Fruit fly (Drosophila melanogaster) whole organism, embryonic: ENCODE data around the gene SMC3.

Source experiments
- Aef1 ChIP-seq: fragments of 200-800 bp; sonication (Bioruptor generic); IDR thresholded peaks from 3 replicates; pipeline ENCODE4 v1.3.6; 2022; ENCODE audit warnings: missing biosample characterization, missing genetic modification characterization
- Atf6 ChIP-seq: fragments of 200-800 bp; sonication (Bioruptor generic); IDR thresholded peaks from 2 replicates; pipeline ENCODE4 v1.3.6; 2022; ENCODE audit warnings: missing biosample characterization, missing genetic modification characterization
- CG11085 ChIP-seq: fragments of 200-800 bp; sonication (Bioruptor generic); IDR thresholded peaks from 2 replicates; pipeline ENCODE4 v1.3.6; 2022; ENCODE audit warnings: missing biosample characterization, missing genetic modification characterization
- CG11696 ChIP-seq: fragments of 200-800 bp; sonication (Bioruptor generic); IDR thresholded peaks from 2 replicates; pipeline ENCODE4 v1.3.6; 2022; ENCODE audit warnings: missing biosample characterization, missing genetic modification characterization
- CG12659 ChIP-seq: fragments of 200-800 bp; sonication (Bioruptor generic); optimal IDR thresholded peaks from 3 replicates; lab custom pipeline; 2017; ENCODE audit warnings: mild to moderate bottlenecking, missing biosample characterization, missing genetic modification reagents, missing genetic modification characterization
- CG13123 ChIP-seq: fragments of 200-800 bp; sonication (Bioruptor generic); optimal IDR thresholded peaks from 2 replicates; lab custom pipeline; 2016; ENCODE audit warnings: missing biosample characterization, missing genetic modification characterization
- CG13424 ChIP-seq: fragments of 200-800 bp; sonication (Bioruptor generic); optimal IDR thresholded peaks from 2 replicates; lab custom pipeline; 2019; ENCODE audit warnings: missing biosample characterization, mild to moderate bottlenecking, missing genetic modification characterization, moderate library complexity
- CG13775 ChIP-seq: fragments of 200-800 bp; sonication (Bioruptor generic); optimal IDR thresholded peaks from 3 replicates; lab custom pipeline; 2017; ENCODE audit warnings: missing biosample characterization, mild to moderate bottlenecking, missing genetic modification characterization
- CG14050 ChIP-seq: fragments of 200-800 bp; sonication (Bioruptor generic); IDR thresholded peaks from 3 replicates; pipeline ENCODE4 v1.3.6; 2022; ENCODE audit warnings: missing biosample characterization, missing genetic modification characterization
- CG14710 ChIP-seq: fragments of 200-800 bp; sonication (Bioruptor generic); optimal IDR thresholded peaks from 3 replicates; lab custom pipeline; 2019; ENCODE audit warnings: missing biosample characterization, mild to moderate bottlenecking, missing genetic modification characterization, moderate library complexity
- CG15269 ChIP-seq: fragments of 200-800 bp; sonication (Bioruptor generic); optimal IDR thresholded peaks from 2 replicates; lab custom pipeline; 2018; ENCODE audit warnings: missing biosample characterization, mild to moderate bottlenecking, missing genetic modification characterization, moderate library complexity
- CG16779 ChIP-seq: fragments of 200-800 bp; sonication (Bioruptor generic); IDR thresholded peaks from 2 replicates; pipeline ENCODE4 v1.3.6; 2022; ENCODE audit warnings: missing biosample characterization, missing genetic modification characterization
- CG17328 ChIP-seq: fragments of 200-800 bp; sonication (Bioruptor generic); IDR thresholded peaks from 2 replicates; pipeline ENCODE4 v1.3.6; 2022; ENCODE audit warnings: missing biosample characterization, missing genetic modification characterization
- CG30020 ChIP-seq: fragments of 200-800 bp; optimal IDR thresholded peaks from 2 replicates; lab custom pipeline; 2019; ENCODE audit warnings: missing biosample characterization, mild to moderate bottlenecking, missing genetic modification characterization, moderate library complexity
- CG31388 ChIP-seq: fragments of 200-800 bp; sonication (Bioruptor generic); optimal IDR thresholded peaks from 2 replicates; lab custom pipeline; 2016; ENCODE audit warnings: missing biosample characterization, missing genetic modification characterization
- CG31441 ChIP-seq: fragments of 200-800 bp; sonication (Bioruptor generic); IDR thresholded peaks from 2 replicates; pipeline ENCODE4 v1.3.6; 2022; ENCODE audit warnings: missing biosample characterization, missing genetic modification characterization
- CG5245 ChIP-seq: fragments of 200-800 bp; sonication (Bioruptor generic); optimal IDR thresholded peaks from 3 replicates; lab custom pipeline; 2016; ENCODE audit warnings: missing biosample characterization, missing genetic modification characterization
- CG6683 ChIP-seq: fragments of 200-800 bp; sonication (Bioruptor generic); optimal IDR thresholded peaks from 2 replicates; lab custom pipeline; 2017; ENCODE audit warnings: missing biosample characterization, mild to moderate bottlenecking, missing genetic modification characterization, missing genetic modification reagents
- CG6854 ChIP-seq: fragments of 200-800 bp; sonication (Bioruptor generic); optimal IDR thresholded peaks from 3 replicates; lab custom pipeline; 2017; ENCODE audit warnings: missing biosample characterization, mild to moderate bottlenecking, missing genetic modification characterization
- CG7963 ChIP-seq: fragments of 200-800 bp; sonication (Bioruptor generic); IDR thresholded peaks from 3 replicates; pipeline ENCODE4 v1.3.6; 2022; ENCODE audit warnings: missing biosample characterization, missing genetic modification characterization; ENCODE audit not compliant: partially characterized antibody
- CG8281 ChIP-seq: fragments of 200-800 bp; sonication (Bioruptor generic); optimal IDR thresholded peaks from 2 replicates; lab custom pipeline; 2018; ENCODE audit warnings: missing biosample characterization, mild to moderate bottlenecking, missing genetic modification characterization, moderate library complexity
- CG9215 ChIP-seq: fragments of 200-800 bp; sonication (Bioruptor generic); IDR thresholded peaks from 2 replicates; pipeline ENCODE4 v1.3.6; 2022; ENCODE audit warnings: missing biosample characterization, missing genetic modification characterization
- CrebB ChIP-seq: fragments of 200-800 bp; sonication (Bioruptor generic); optimal IDR thresholded peaks from 3 replicates; lab custom pipeline; 2018; ENCODE audit warnings: missing biosample characterization, mild to moderate bottlenecking, missing genetic modification characterization
- D19A ChIP-seq: fragments of 200-800 bp; optimal IDR thresholded peaks from 3 replicates; lab custom pipeline; 2019; ENCODE audit warnings: missing biosample characterization, mild to moderate bottlenecking, missing genetic modification characterization, moderate library complexity
- Dek ChIP-seq: fragments of 200-800 bp; sonication (Bioruptor generic); optimal IDR thresholded peaks from 3 replicates; lab custom pipeline; 2019; ENCODE audit warnings: missing biosample characterization, mild to moderate bottlenecking, missing genetic modification characterization, moderate library complexity
- Elba2 ChIP-seq: fragments of 200-800 bp; sonication (Bioruptor generic); optimal IDR thresholded peaks from 3 replicates; lab custom pipeline; 2016; ENCODE audit warnings: missing biosample characterization, missing genetic modification characterization
- HmgZ ChIP-seq: fragments of 200-800 bp; sonication (Bioruptor generic); optimal IDR thresholded peaks from 2 replicates; lab custom pipeline; 2018; ENCODE audit warnings: missing biosample characterization, mild to moderate bottlenecking, missing genetic modification characterization
- Lpt ChIP-seq: fragments of >200 bp; optimal IDR thresholded peaks from 2 replicates; lab custom pipeline; 2018; ENCODE audit warnings: missing biosample characterization, missing genetic modification characterization
- MESR4 ChIP-seq: fragments of 200-800 bp; sonication (Bioruptor generic); optimal IDR thresholded peaks from 2 replicates; lab custom pipeline; 2018; ENCODE audit warnings: missing biosample characterization, mild to moderate bottlenecking, missing genetic modification characterization, moderate library complexity
- NC2α ChIP-seq: fragments of 200-800 bp; sonication (Bioruptor generic); optimal IDR thresholded peaks from 2 replicates; lab custom pipeline; 2016; ENCODE audit warnings: missing biosample characterization, missing genetic modification characterization
- Ptx1 ChIP-seq: fragments of 200-800 bp; sonication (Bioruptor generic); IDR thresholded peaks from 2 replicates; pipeline ENCODE4 v1.3.6; 2022; ENCODE audit warnings: missing biosample characterization, missing genetic modification characterization
- Sry-β ChIP-seq: fragments of 200-800 bp; sonication (Bioruptor generic); optimal IDR thresholded peaks from 2 replicates; lab custom pipeline; 2018; ENCODE audit warnings: missing biosample characterization, mild to moderate bottlenecking, missing genetic modification characterization, moderate library complexity
- Ssrp ChIP-seq: fragments of 200-800 bp; sonication (Bioruptor generic); optimal IDR thresholded peaks from 2 replicates; lab custom pipeline; 2018; ENCODE audit warnings: missing biosample characterization, mild to moderate bottlenecking, missing genetic modification characterization, moderate library complexity
- Tbp ChIP-seq: fragments of >200 bp; optimal IDR thresholded peaks from 2 replicates; lab custom pipeline; 2018; ENCODE audit warnings: missing biosample characterization, missing genetic modification characterization
- Vsx1 ChIP-seq: fragments of 200-800 bp; sonication (Bioruptor generic); optimal IDR thresholded peaks from 2 replicates; lab custom pipeline; 2017; ENCODE audit warnings: missing biosample characterization, mild to moderate bottlenecking, missing genetic modification characterization, missing genetic modification reagents
- abd-A ChIP-seq: fragments of 200-800 bp; sonication (Bioruptor generic); optimal IDR thresholded peaks from 3 replicates; lab custom pipeline; 2019; ENCODE audit warnings: missing biosample characterization, mild to moderate bottlenecking, missing genetic modification characterization, moderate library complexity
- aop ChIP-seq: fragments of 200-800 bp; sonication (Bioruptor generic); IDR thresholded peaks from 2 replicates; pipeline ENCODE4 v1.3.6; 2022; ENCODE audit warnings: missing biosample characterization, missing genetic modification characterization
- az2 ChIP-seq: fragments of 200-800 bp; sonication (Bioruptor generic); optimal IDR thresholded peaks from 3 replicates; lab custom pipeline; 2016; ENCODE audit warnings: missing biosample characterization, missing genetic modification characterization
- bigmax ChIP-seq: fragments of 200-800 bp; sonication (Bioruptor generic); optimal IDR thresholded peaks from 2 replicates; lab custom pipeline; 2018; ENCODE audit warnings: missing biosample characterization, mild to moderate bottlenecking, missing genetic modification characterization
- dysf ChIP-seq: fragments of 200-800 bp; sonication (Bioruptor generic); IDR thresholded peaks from 3 replicates; pipeline ENCODE4 v1.3.6; 2022; ENCODE audit warnings: missing biosample characterization, missing genetic modification characterization
- fu2 ChIP-seq: fragments of 200-800 bp; sonication (Bioruptor generic); optimal IDR thresholded peaks from 2 replicates; lab custom pipeline; 2016; ENCODE audit warnings: missing biosample characterization, missing genetic modification characterization
- ham ChIP-seq: fragments of 200-800 bp; sonication (Bioruptor generic); IDR thresholded peaks from 2 replicates; pipeline ENCODE4 v1.3.6; 2022; ENCODE audit warnings: missing biosample characterization, missing genetic modification characterization
- her ChIP-seq: fragments of 200-800 bp; sonication (Bioruptor generic); optimal IDR thresholded peaks from 2 replicates; lab custom pipeline; 2016; ENCODE audit warnings: missing biosample characterization, missing genetic modification characterization
- lola ChIP-seq, 3 experiments: fragments of >200 bp in 2 of 3; fragments of 200-800 bp in 1 of 3; sonication (Bioruptor generic) in 1 of 3; optimal IDR thresholded peaks; 2 replicates each; lab custom pipeline; 2017 to 2019; ENCODE audit warnings: missing biosample characterization in 3 of 3, missing genetic modification characterization in 3 of 3, mild to moderate bottlenecking in 1 of 3, moderate library complexity in 1 of 3
- maf-S ChIP-seq: fragments of 200-800 bp; sonication (Bioruptor generic); optimal IDR thresholded peaks from 2 replicates; lab custom pipeline; 2016; ENCODE audit warnings: missing biosample characterization, missing genetic modification characterization
- mam ChIP-seq: fragments of 200-800 bp; sonication (Bioruptor generic); optimal IDR thresholded peaks from 3 replicates; lab custom pipeline; 2016; ENCODE audit warnings: missing biosample characterization, missing genetic modification characterization
- nau ChIP-seq: fragments of 200-800 bp; sonication (Bioruptor generic); optimal IDR thresholded peaks from 3 replicates; lab custom pipeline; 2017; ENCODE audit warnings: missing biosample characterization, mild to moderate bottlenecking, missing genetic modification characterization, missing genetic modification reagents
- p53 ChIP-seq: fragments of 200-800 bp; sonication (Bioruptor generic); optimal IDR thresholded peaks from 2 replicates; lab custom pipeline; 2016; ENCODE audit warnings: missing biosample characterization, missing genetic modification characterization
- ro ChIP-seq: fragments of 200-800 bp; sonication (Bioruptor generic); IDR thresholded peaks from 2 replicates; pipeline ENCODE4 v1.3.6; 2022; ENCODE audit warnings: missing biosample characterization, missing genetic modification characterization
- salm ChIP-seq: fragments of 200-800 bp; sonication (Bioruptor generic); optimal IDR thresholded peaks from 2 replicates; lab custom pipeline; 2018; ENCODE audit warnings: missing biosample characterization, mild to moderate bottlenecking, missing genetic modification characterization
- slou ChIP-seq: fragments of 200-800 bp; sonication (Bioruptor generic); optimal IDR thresholded peaks from 3 replicates; lab custom pipeline; 2016; ENCODE audit warnings: missing biosample characterization, missing genetic modification characterization
- trem ChIP-seq: fragments of 200-800 bp; optimal IDR thresholded peaks from 3 replicates; lab custom pipeline; 2019; ENCODE audit warnings: missing biosample characterization, mild to moderate bottlenecking, missing genetic modification characterization, moderate library complexity
- usp ChIP-seq: fragments of >200 bp; optimal IDR thresholded peaks from 2 replicates; lab custom pipeline; 2017; ENCODE audit warnings: missing biosample characterization, missing genetic modification characterization

The SMC3 gene

DNA sequence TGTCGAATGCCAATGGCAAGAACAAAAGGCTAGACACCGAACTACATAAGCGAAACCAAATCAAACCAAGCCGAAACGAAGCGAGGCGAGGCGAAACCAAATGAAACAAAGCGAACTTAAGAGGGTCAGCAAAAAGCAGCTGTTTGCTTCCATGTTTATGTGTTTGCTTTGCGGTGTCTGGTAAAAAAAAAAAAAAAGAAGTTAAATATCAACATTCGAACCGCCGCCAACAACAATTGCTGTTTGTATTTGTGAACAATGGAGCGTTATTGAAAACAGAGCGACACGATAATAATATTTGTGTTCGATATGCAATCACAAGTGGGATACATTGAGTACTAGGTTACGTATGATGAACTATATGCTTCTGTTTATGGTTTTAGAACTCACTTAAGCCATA, 19.6 kb downstream of the SMC3 start (continued):
- TF ChIP-seq aop (no peak), salm (tag; lab: Kevin White, UChicago) (no peak), Vsx1 (peak; percentile 63), CG11085 (no peak), Atf6 (peak; percentile 77), CG5245 (GFP tag; lab: Kevin White, UChicago) (no peak), slou (GFP tag; lab: Kevin White, UChicago) (no peak), D19A (no peak), CrebB (tag; lab: Kevin White, UChicago) (peak; percentile 50), CG8281 (tag; lab: Kevin White, UChicago) (no peak), HmgZ (tag; lab: Kevin White, UChicago) (no peak), CG14710 (no peak), Lpt (GFP tag; lab: Kevin White, UChicago) (no peak), CG6854 (peak; percentile 1), nau (GFP tag; lab: Kevin White, UChicago) (peak; percentile 30), ham (GFP tag; lab: Robert Waterston, UW) (no peak), CG16779 (no peak), CG6683 (GFP tag; lab: Kevin White, UChicago) (no peak), Elba2 (GFP tag; lab: Kevin White, UChicago) (no peak), Sry-β (GFP tag; lab: Kevin White, UChicago) (no peak), bigmax (GFP tag; lab: Kevin White, UChicago) (no peak), dysf (no peak; the same call in 2 of the 3 replicates), Ptx1 (GFP tag; lab: Robert Waterston, UW) (no peak), CG30020 (tag; lab: Kevin White, UChicago) (no peak), CG31388 (GFP tag; lab: Kevin White, UChicago) (no peak), Aef1 (GFP tag; lab: Robert Waterston, UW) (no peak), Ssrp (tag; lab: Kevin White, UChicago) (no peak), mam (no peak), her (GFP tag; lab: Kevin White, UChicago) (peak; percentile 20), fu2 (no peak), CG14050 (GFP tag; lab: Robert Waterston, UW) (no peak), NC2α (GFP tag; lab: Kevin White, UChicago) (no peak), CG12659 (GFP tag; lab: Kevin White, UChicago) (no peak), CG9215 (GFP tag; lab: Robert Waterston, UW) (no peak), lola (GFP tag; optimal IDR thresholded peaks at IDR 0.05; lab: Kevin White, UChicago) (no peak), maf-S (GFP tag; lab: Kevin White, UChicago) (no peak), Dek (tag; lab: Kevin White, UChicago) (no peak), CG31441 (no peak), CG13424 (tag; lab: Kevin White, UChicago) (peak; percentile 13), CG13123 (GFP tag; lab: Kevin White, UChicago) (no peak), CG11696 (GFP tag; lab: Robert Waterston, UW) (no peak), az2 (no peak), usp (GFP tag; lab: Kevin White, UChicago) (no peak), CG17328 (GFP tag; lab: Robert Waterston, UW) (no peak), CG7963 (no peak), abd-A (tag; lab: Kevin White, UChicago) (no peak), Tbp (GFP tag; lab: Kevin White, UChicago) (no peak), CG15269 (tag; lab: Kevin White, UChicago) (peak; percentile 49), ro (GFP tag; lab: Robert Waterston, UW) (no peak), p53 (no peak), CG13775 (GFP tag; lab: Kevin White, UChicago) (no peak), MESR4 (GFP tag; lab: Kevin White, UChicago) (no peak), trem (tag; lab: Kevin White, UChicago) (no peak)
